Worm (Caenorhabditis elegans) whole organism, late embryonic: Measurements from ENCODE around the gene bcas-2.

ENCODE experiments used
- ama-1 ChIP-seq: fragments of 150-350 bp; optimal IDR thresholded peaks from 2 replicates; lab custom pipeline; 2014
- ceh-45 ChIP-seq: fragments of 200-800 bp; sonication (Bioruptor generic); IDR thresholded peaks from 2 replicates; pipeline ENCODE4 v1.3.6; 2022; ENCODE audit warnings: missing genetic modification reagents, missing genetic modification characterization, missing compliant biosample characterization
- ceh-48 ChIP-seq: sonication (generic microtip); optimal IDR thresholded peaks from 2 replicates; lab custom pipeline; 2016; ENCODE audit warnings: missing genetic modification characterization, inconsistent platforms, missing compliant biosample characterization
- fkh-10 ChIP-seq: fragments of 150-350 bp; optimal IDR thresholded peaks from 2 replicates; lab custom pipeline; 2014; ENCODE audit warnings: missing biosample characterization, missing genetic modification reagents, missing genetic modification characterization
- pax-1 ChIP-seq: fragments of 150-350 bp; optimal IDR thresholded peaks from 2 replicates; lab custom pipeline; 2014; ENCODE audit warnings: missing biosample characterization, missing genetic modification characterization
- pha-4 ChIP-seq: fragments of 150-350 bp; optimal IDR thresholded peaks from 2 replicates; lab custom pipeline; 2018; ENCODE audit warnings: missing biosample characterization, missing genetic modification reagents, missing genetic modification characterization
- ref-2 ChIP-seq: sonication (generic microtip); optimal IDR thresholded peaks from 2 replicates; lab custom pipeline; 2016; ENCODE audit warnings: missing genetic modification characterization, missing compliant biosample characterization
- unc-86 ChIP-seq: sonication (generic microtip); optimal IDR thresholded peaks from 2 replicates; lab custom pipeline; 2016; ENCODE audit warnings: missing genetic modification characterization, missing compliant biosample characterization

ce11 chrIII:6248064-6248687, 2.5 kb upstream of the bcas-2 start, which contains the start of the genes gen-1 and stt-3:
- TF ChIP-seq ceh-48 (tag; lab: Kevin White, UChicago), result no peak
- no peak for TF ChIP-seq pax-1 (tag; lab: Kevin White, UChicago)
- no peak for TF ChIP-seq ceh-45
- TF ChIP-seq fkh-10 (GFP tag; lab: Kevin White, UChicago), result no peak
- TF ChIP-seq unc-86 (tag; lab: Kevin White, UChicago), result no peak
- TF ChIP-seq ama-1, result no peak
- no peak for TF ChIP-seq pha-4 (tag; lab: Kevin White, UChicago)
- no peak for TF ChIP-seq ref-2 (tag; lab: Kevin White, UChicago)
